Worm (Caenorhabditis elegans) whole organism, early embryonic: ENCODE results near the gene zipt-15.

ENCODE experiments used
- B0310.2 ChIP-seq: sonication (generic microtip); optimal IDR thresholded peaks from 2 replicates; lab custom pipeline; 2016; ENCODE audit warnings: mild to moderate bottlenecking, missing genetic modification characterization, missing compliant biosample characterization
- F13C5.2 ChIP-seq: sonication (generic microtip); optimal IDR thresholded peaks from 2 replicates; lab custom pipeline; 2017; ENCODE audit warnings: mild to moderate bottlenecking, missing genetic modification characterization, inconsistent platforms, missing compliant biosample characterization
- ama-1 ChIP-seq: fragments of 150-350 bp; optimal IDR thresholded peaks from 2 replicates; lab custom pipeline; 2014
- scrt-1 ChIP-seq: fragments of 200-800 bp; sonication (Bioruptor generic); IDR thresholded peaks from 2 replicates; pipeline ENCODE4 v1.3.6; 2022; ENCODE audit warnings: missing genetic modification characterization, missing compliant biosample characterization
- sea-1 ChIP-seq: fragments of 200-800 bp; sonication (Bioruptor generic); conservative IDR thresholded peaks from 2 replicates; pipeline ENCODE4 v1.3.6; 2022; ENCODE audit warnings: missing genetic modification characterization, missing compliant biosample characterization
- tbx-37 ChIP-seq: fragments of 200-800 bp; sonication (Bioruptor generic); conservative IDR thresholded peaks from 2 replicates; pipeline ENCODE4 v1.3.6; 2022; ENCODE audit warnings: missing genetic modification reagents, missing genetic modification characterization, missing compliant biosample characterization

ce11 chrIV:796521-797073, 28.2 kb downstream of the zipt-15 start, which contains the start of the genes F56B3.11 and ech-5:
- no peak for TF ChIP-seq B0310.2 (tag; lab: Kevin White, UChicago)
- no peak for TF ChIP-seq ama-1 (lab: Kevin White, UChicago)
- no peak for TF ChIP-seq tbx-37 (GFP tag; lab: Robert Waterston, UW)
- no peak for TF ChIP-seq scrt-1 (GFP tag; lab: Robert Waterston, UW)
- peak; percentile 70 for TF ChIP-seq F13C5.2
- no peak for TF ChIP-seq sea-1 (GFP tag; lab: Robert Waterston, UW)
